Worm (Caenorhabditis elegans) whole organism, L4 larva: ENCODE data around the gene gtap-2.
A peak's percentile ranks its signal among the peaks of the same experiment; 100 is the strongest.

ENCODE experiments used
- D1046.2 ChIP-seq: fragments of 200-800 bp; sonication (Bioruptor generic); IDR thresholded peaks from 2 replicates; pipeline ENCODE4 v1.3.6; 2022; ENCODE audit warnings: missing genetic modification characterization, missing compliant biosample characterization
- F37D6.2 ChIP-seq: sonication (generic microtip); optimal IDR thresholded peaks from 2 replicates; lab custom pipeline; 2016; ENCODE audit warnings: mild to moderate bottlenecking, missing genetic modification characterization, missing compliant biosample characterization
- T20F7.1 ChIP-seq: fragments of 200-800 bp; sonication (Bioruptor generic); optimal IDR thresholded peaks from 2 replicates; lab custom pipeline; 2018; ENCODE audit warnings: mild to moderate bottlenecking, missing genetic modification characterization, missing compliant biosample characterization
- Y105C5A.15 ChIP-seq: fragments of 200-800 bp; sonication (Bioruptor generic); IDR thresholded peaks from 2 replicates; pipeline ENCODE4 v1.3.6; 2022; ENCODE audit warnings: missing genetic modification characterization, missing compliant biosample characterization
- Y48G9A.11 ChIP-seq: fragments of 200-800 bp; sonication (Bioruptor generic); IDR thresholded peaks from 2 replicates; pipeline ENCODE4 v1.3.6; 2022; ENCODE audit warnings: missing genetic modification reagents, missing genetic modification characterization, missing compliant biosample characterization
- Y75B8A.6 ChIP-seq: fragments of 200-800 bp; sonication (Bioruptor generic); IDR thresholded peaks from 2 replicates; pipeline ENCODE4 v1.3.6; 2022; ENCODE audit warnings: missing genetic modification reagents, missing genetic modification characterization, missing compliant biosample characterization
- ZK337.2 ChIP-seq: fragments of 200-800 bp; sonication (Bioruptor generic); IDR thresholded peaks from 2 replicates; pipeline ENCODE4 v1.3.6; 2022; ENCODE audit warnings: missing genetic modification reagents, missing genetic modification characterization, missing compliant biosample characterization
- aha-1 ChIP-seq: fragments of 150-350 bp; peaks from one replicate; lab custom pipeline; 2014; ENCODE audit warnings: missing biosample characterization, missing genetic modification characterization
- ama-1 ChIP-seq: fragments of 150-350 bp; optimal IDR thresholded peaks from 2 replicates; lab custom pipeline; 2014; ENCODE audit warnings: inconsistent platforms, mixed read lengths
- arid-1 ChIP-seq: fragments of 200-800 bp; sonication (Bioruptor generic); conservative IDR thresholded peaks from 2 replicates; pipeline ENCODE4 v1.3.6; 2022; ENCODE audit warnings: missing genetic modification reagents, missing genetic modification characterization, missing compliant biosample characterization
- ceh-28 ChIP-seq: fragments of 150-350 bp; optimal IDR thresholded peaks from 2 replicates; lab custom pipeline; 2014; ENCODE audit warnings: missing biosample characterization, missing genetic modification reagents, missing genetic modification characterization
- ces-1 ChIP-seq: fragments of 150-350 bp; sonication (generic microtip); optimal IDR thresholded peaks from 4 replicates; lab custom pipeline; 2014; ENCODE audit warnings: missing biosample characterization, missing genetic modification reagents, missing genetic modification characterization
- daf-12 ChIP-seq: fragments of 150-350 bp; optimal IDR thresholded peaks from 2 replicates; lab custom pipeline; 2014; ENCODE audit warnings: missing biosample characterization, missing genetic modification reagents, missing genetic modification characterization
- daf-16 ChIP-seq, 3 experiments: sonication (generic microtip); optimal IDR thresholded peaks; 2 replicates each; lab custom pipeline; 2016 to 2017; ENCODE audit warnings: missing genetic modification characterization in 3 of 3, missing genetic modification reagents in 3 of 3, mild to moderate bottlenecking in 2 of 3, missing compliant biosample characterization in 2 of 3, missing biosample characterization in 1 of 3, moderate library complexity in 1 of 3
- daf-19 ChIP-seq: fragments of 200-800 bp; sonication (Bioruptor generic); conservative IDR thresholded peaks from 2 replicates; pipeline ENCODE4 v1.3.6; 2022; ENCODE audit warnings: missing genetic modification characterization, missing compliant biosample characterization
- dmd-6 ChIP-seq: fragments of 200-800 bp; sonication (Bioruptor generic); IDR thresholded peaks from 2 replicates; pipeline ENCODE4 v1.3.6; 2022; ENCODE audit warnings: missing genetic modification reagents, missing genetic modification characterization, missing compliant biosample characterization
- duxl-1 ChIP-seq: sonication (generic microtip); optimal IDR thresholded peaks from 2 replicates; lab custom pipeline; 2016; ENCODE audit warnings: mild to moderate bottlenecking, missing genetic modification characterization, moderate library complexity, missing compliant biosample characterization; ENCODE audit not compliant: poor library complexity
- dve-1 ChIP-seq: sonication (generic microtip); optimal IDR thresholded peaks from 2 replicates; lab custom pipeline; 2017; ENCODE audit warnings: antibody characterized with exemption, mild to moderate bottlenecking, missing genetic modification characterization, missing compliant biosample characterization; ENCODE audit not compliant: insufficient read depth
- fos-1 ChIP-seq: fragments of 150-350 bp; optimal IDR thresholded peaks from 2 replicates; lab custom pipeline; 2014; ENCODE audit warnings: missing biosample characterization, missing genetic modification characterization
- hif-1 ChIP-seq, 2 experiments: sonication (generic microtip); optimal IDR thresholded peaks; 2 replicates each; lab custom pipeline; 2016 to 2017; ENCODE audit warnings: missing compliant biosample characterization in 2 of 2, missing genetic modification characterization in 2 of 2, missing genetic modification reagents in 2 of 2, missing genotype in 2 of 2, mild to moderate bottlenecking in 1 of 2
- hlh-11 ChIP-seq: fragments of 200-800 bp; sonication (Bioruptor generic); optimal IDR thresholded peaks from 2 replicates; lab custom pipeline; 2018; ENCODE audit warnings: mild to moderate bottlenecking, missing genetic modification characterization, missing compliant biosample characterization
- jun-1 ChIP-seq: fragments of 150-350 bp; optimal IDR thresholded peaks from 2 replicates; lab custom pipeline; 2014; ENCODE audit warnings: missing biosample characterization, missing genetic modification reagents, missing genetic modification characterization
- lim-7 ChIP-seq: fragments of 200-800 bp; sonication (Bioruptor generic); IDR thresholded peaks from 2 replicates; pipeline ENCODE4 v1.3.6; 2022; ENCODE audit warnings: missing genetic modification characterization, missing compliant biosample characterization
- lin-1 ChIP-seq: fragments of 200-800 bp; sonication (Bioruptor generic); IDR thresholded peaks from 2 replicates; pipeline ENCODE4 v1.3.6; 2022; ENCODE audit warnings: missing genetic modification reagents, missing genetic modification characterization, missing compliant biosample characterization
- lin-13 ChIP-seq: fragments of 150-350 bp; optimal IDR thresholded peaks from 2 replicates; lab custom pipeline; 2014; ENCODE audit warnings: missing biosample characterization, missing genetic modification reagents, missing genetic modification characterization
- lin-39 ChIP-seq: fragments of 150-350 bp; optimal IDR thresholded peaks from 2 replicates; lab custom pipeline; 2014; ENCODE audit warnings: missing biosample characterization, missing genetic modification reagents, missing genetic modification characterization
- lir-3 ChIP-seq: sonication (generic microtip); optimal IDR thresholded peaks from 2 replicates; lab custom pipeline; 2016; ENCODE audit warnings: mild to moderate bottlenecking, missing genetic modification characterization, missing compliant biosample characterization
- lsy-2 ChIP-seq, 2 experiments: fragments of 150-350 bp in 1 of 2; sonication (generic microtip) in 1 of 2; optimal IDR thresholded peaks; 2 replicates each; lab custom pipeline; 2014 to 2017; ENCODE audit warnings: missing biosample characterization in 2 of 2, missing genetic modification characterization in 2 of 2
- madf-9 ChIP-seq: fragments of 200-800 bp; sonication (Bioruptor generic); conservative IDR thresholded peaks from 2 replicates; pipeline ENCODE4 v1.3.6; 2022; ENCODE audit warnings: missing genetic modification reagents, missing genetic modification characterization, missing compliant biosample characterization
- mdt-29 ChIP-seq: fragments of 200-800 bp; sonication (Bioruptor generic); IDR thresholded peaks from 2 replicates; pipeline ENCODE4 v1.3.6; 2022; ENCODE audit warnings: missing genetic modification reagents, missing genetic modification characterization, missing compliant biosample characterization
- mep-1 ChIP-seq: fragments of 150-350 bp; sonication (generic microtip); optimal IDR thresholded peaks from 3 replicates; lab custom pipeline; 2014; ENCODE audit warnings: missing biosample characterization, missing genetic modification characterization
- mes-2 ChIP-seq: sonication (generic microtip); optimal IDR thresholded peaks from 2 replicates; lab custom pipeline; 2016; ENCODE audit warnings: missing genotype, mild to moderate bottlenecking, missing genetic modification characterization, missing compliant biosample characterization; ENCODE audit not compliant: poor library complexity, severe bottlenecking
- mxl-2 ChIP-seq: fragments of 200-800 bp; sonication (Bioruptor generic); conservative IDR thresholded peaks from 2 replicates; pipeline ENCODE4 v1.3.6; 2022; ENCODE audit warnings: missing genetic modification reagents, missing genetic modification characterization, missing compliant biosample characterization
- nhr-10 ChIP-seq: fragments of 150-350 bp; optimal IDR thresholded peaks from 2 replicates; lab custom pipeline; 2014; ENCODE audit warnings: missing biosample characterization, missing genetic modification characterization
- nhr-237 ChIP-seq: sonication (generic microtip); optimal IDR thresholded peaks from 2 replicates; lab custom pipeline; 2017; ENCODE audit warnings: missing biosample characterization, missing genetic modification characterization
- nhr-76 ChIP-seq: fragments of 150-350 bp; optimal IDR thresholded peaks from 2 replicates; lab custom pipeline; 2014; ENCODE audit warnings: missing biosample characterization, missing genetic modification characterization
- nhr-77 ChIP-seq: fragments of 150-350 bp; optimal IDR thresholded peaks from 2 replicates; lab custom pipeline; 2014; ENCODE audit warnings: missing biosample characterization, missing genetic modification characterization
- pha-4 ChIP-seq, 2 experiments: fragments of 150-350 bp in 1 of 2; fragments of 200-800 bp in 1 of 2; sonication (Bioruptor generic) in 1 of 2; IDR thresholded peaks in 1 of 2; optimal IDR thresholded peaks in 1 of 2; 2 replicates each; pipeline versions ENCODE4 v1.3.6 to Lab custom; 2014 to 2022; ENCODE audit warnings: missing genetic modification characterization in 2 of 2, missing genetic modification reagents in 2 of 2, missing biosample characterization in 1 of 2, missing compliant biosample characterization in 1 of 2
- php-3 ChIP-seq: fragments of 200-800 bp; sonication (Bioruptor generic); IDR thresholded peaks from 2 replicates; pipeline ENCODE4 v1.3.6; 2022; ENCODE audit warnings: missing genetic modification reagents, missing genetic modification characterization, missing compliant biosample characterization
- rbr-2 ChIP-seq: sonication (generic microtip); optimal IDR thresholded peaks from 2 replicates; lab custom pipeline; 2016; ENCODE audit warnings: missing genotype, missing genetic modification characterization, missing compliant biosample characterization
- sdz-12 ChIP-seq: fragments of 200-800 bp; sonication (Bioruptor generic); optimal IDR thresholded peaks from 2 replicates; lab custom pipeline; 2018; ENCODE audit warnings: mild to moderate bottlenecking, missing genetic modification characterization, missing compliant biosample characterization
- spr-1 ChIP-seq: sonication (generic microtip); optimal IDR thresholded peaks from 2 replicates; lab custom pipeline; 2016; ENCODE audit warnings: mild to moderate bottlenecking, missing genetic modification characterization, missing compliant biosample characterization
- unc-130 ChIP-seq: sonication (generic microtip); optimal IDR thresholded peaks from 2 replicates; lab custom pipeline; 2016; ENCODE audit warnings: missing genetic modification reagents, missing genetic modification characterization, missing compliant biosample characterization
- unc-62 ChIP-seq, 3 experiments: fragments of 150-350 bp in 1 of 3; sonication (generic microtip); optimal IDR thresholded peaks in 2 of 3; peaks in 1 of 3; 1 replicate in 1 of 3; 2 replicates in 2 of 3; lab custom pipeline; 2014 to 2017; ENCODE audit warnings: missing biosample characterization in 3 of 3, missing genetic modification characterization in 3 of 3, missing genetic modification reagents in 3 of 3, missing genotype in 1 of 3
- zag-1 ChIP-seq: fragments of 150-350 bp; optimal IDR thresholded peaks from 2 replicates; lab custom pipeline; 2014; ENCODE audit warnings: missing biosample characterization, missing genetic modification characterization
- zfp-3 ChIP-seq: fragments of 200-800 bp; sonication (Bioruptor generic); conservative IDR thresholded peaks from 2 replicates; pipeline ENCODE4 v1.3.6; 2022; ENCODE audit warnings: missing genetic modification reagents, missing genetic modification characterization, missing compliant biosample characterization
- zip-11 ChIP-seq: fragments of 200-800 bp; sonication (Bioruptor generic); IDR thresholded peaks from 2 replicates; pipeline ENCODE4 v1.3.6; 2022; ENCODE audit warnings: missing genetic modification characterization, missing compliant biosample characterization
- ztf-11 ChIP-seq: fragments of 150-350 bp; optimal IDR thresholded peaks from 2 replicates; lab custom pipeline; 2014; ENCODE audit warnings: missing biosample characterization, missing genetic modification characterization

The gtap-2 gene

DNA sequence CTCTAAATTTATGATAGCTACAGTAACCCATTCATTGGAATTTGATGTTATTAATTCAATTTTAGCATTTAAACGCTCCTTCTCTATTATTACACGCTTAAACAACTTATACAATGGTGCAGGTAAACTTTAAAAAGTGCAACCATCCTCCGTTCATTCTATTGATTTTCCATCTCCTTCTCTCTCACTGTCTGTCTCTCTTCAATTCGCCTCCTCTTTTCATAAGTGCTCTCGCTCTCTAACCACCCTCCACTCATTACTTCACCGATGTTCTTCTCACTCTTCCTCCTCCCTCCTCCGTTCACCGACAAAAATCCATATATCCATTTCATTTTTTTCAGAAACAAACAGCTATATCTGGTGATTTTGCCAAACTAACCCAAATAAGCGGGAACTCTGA, 42.2 kb upstream of the gtap-2 start, which contains the start of gene cbp-1 (continued):
- no peak for TF ChIP-seq nhr-10 (tag; lab: Kevin White, UChicago)
- TF ChIP-seq sdz-12 (GFP tag; lab: Kevin White, UChicago), result no peak
- TF ChIP-seq D1046.2 (GFP tag; lab: Robert Waterston, UW), result no peak
- TF ChIP-seq daf-12 (tag; lab: Kevin White, UChicago), result no peak
- TF ChIP-seq madf-9 (GFP tag; lab: Robert Waterston, UW), result no peak
- TF ChIP-seq pha-4 (GFP tag; IDR thresholded peaks at IDR 0.05; lab: Robert Waterston, UW), result no peak
- no peak for TF ChIP-seq pha-4 (tag; optimal IDR thresholded peaks at IDR 0.05; lab: Kevin White, UChicago)
- TF ChIP-seq ztf-11 (tag; lab: Kevin White, UChicago), result no peak
- no peak for TF ChIP-seq daf-16 (GFP tag; optimal IDR thresholded peaks at IDR 0.05; lab: Kevin White, UChicago)
- no peak for TF ChIP-seq daf-16 (tag; optimal IDR thresholded peaks at IDR 0.05; lab: Kevin White, UChicago)
- no peak for TF ChIP-seq mdt-29 (GFP tag; lab: Robert Waterston, UW)
- no peak for TF ChIP-seq spr-1 (tag; lab: Kevin White, UChicago)
- TF ChIP-seq hlh-11 (tag; lab: Kevin White, UChicago), result peak; percentile 1
- no peak for TF ChIP-seq zag-1 (tag; lab: Kevin White, UChicago)
- TF ChIP-seq mep-1 (tag; lab: Kevin White, UChicago), result peak; percentile 20
- TF ChIP-seq Y105C5A.15, result no peak
- TF ChIP-seq Y48G9A.11, result no peak
- no peak for TF ChIP-seq nhr-237 (tag; lab: Kevin White, UChicago)
- no peak for TF ChIP-seq nhr-77
- TF ChIP-seq duxl-1 (tag; lab: Kevin White, UChicago), result peak; percentile 11
- no peak for TF ChIP-seq lin-39
- TF ChIP-seq ceh-28 (tag; lab: Kevin White, UChicago), result peak; percentile 11
- no peak for TF ChIP-seq ZK337.2
- TF ChIP-seq zfp-3 (GFP tag; lab: Robert Waterston, UW), result no peak
- no peak for TF ChIP-seq rbr-2 (tag; lab: Kevin White, UChicago)
- no peak for TF ChIP-seq daf-19 (GFP tag; lab: Robert Waterston, UW)
- TF ChIP-seq mes-2 (tag; lab: Kevin White, UChicago), result peak; percentile 63
- no peak for TF ChIP-seq lin-13 (GFP tag; lab: Kevin White, UChicago)
- TF ChIP-seq zip-11, result no peak
- no peak for TF ChIP-seq fos-1 (tag; lab: Kevin White, UChicago)
- no peak for TF ChIP-seq arid-1 (GFP tag; lab: Robert Waterston, UW)
- no peak for TF ChIP-seq unc-130
- no peak for TF ChIP-seq lir-3 (tag; lab: Kevin White, UChicago)
- TF ChIP-seq jun-1 (tag; lab: Kevin White, UChicago), result no peak
- no peak for TF ChIP-seq T20F7.1
- TF ChIP-seq dmd-6 (GFP tag; lab: Robert Waterston, UW), result 0 out of 2 replicates have a peak, but pooled peaks have one; percentile 11
- TF ChIP-seq lsy-2 (tag; optimal IDR thresholded peaks at IDR 0.05; lab: Kevin White, UChicago), result peak; percentile 4 to 70
- no peak for TF ChIP-seq mxl-2 (GFP tag; lab: Robert Waterston, UW)
- peak; percentile 33 for TF ChIP-seq dve-1 (tag; lab: Kevin White, UChicago)
- no peak for TF ChIP-seq Y75B8A.6
- TF ChIP-seq nhr-76 (tag; lab: Kevin White, UChicago), result no peak

DNA sequence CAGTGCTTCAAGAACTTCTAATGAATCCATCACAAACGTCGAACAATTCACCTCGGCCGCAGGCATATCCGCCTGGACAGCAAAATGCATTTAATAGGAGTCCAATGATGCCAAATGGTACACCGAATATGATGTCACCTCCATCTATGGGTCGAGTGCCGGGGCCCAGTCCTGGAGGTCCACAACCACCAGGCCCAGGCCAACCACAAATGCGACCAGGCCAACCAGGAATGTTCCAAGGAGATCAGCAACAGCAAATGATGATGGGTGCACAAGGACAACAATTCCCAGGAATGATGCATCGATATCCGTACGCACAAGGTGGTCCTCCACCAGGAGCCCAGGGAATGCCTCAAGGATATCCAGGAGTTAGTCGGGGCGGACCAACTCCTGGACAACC, 41.2 kb upstream of the gtap-2 start:
- TF ChIP-seq ama-1 (lab: Kevin White, UChicago) (no peak), lir-3 (tag; lab: Kevin White, UChicago) (no peak), php-3 (no peak), ces-1 (GFP tag; lab: Kevin White, UChicago) (no peak), unc-62 (GFP tag; optimal IDR thresholded peaks at IDR 0.05 in 1 of 2; lab: Kevin White, UChicago) (peak in 1 of 2 experiments; percentile 57), unc-62 (tag; optimal IDR thresholded peaks at IDR 0.05; lab: Kevin White, UChicago) (no peak), daf-16 (GFP tag; optimal IDR thresholded peaks at IDR 0.05; lab: Kevin White, UChicago) (no peak), daf-16 (tag; optimal IDR thresholded peaks at IDR 0.05; lab: Kevin White, UChicago) (no peak), aha-1 (tag; lab: Kevin White, UChicago) (peak; percentile 50), hif-1 (tag; optimal IDR thresholded peaks at IDR 0.05; lab: Kevin White, UChicago) (no peak), zip-11 (no peak), unc-130 (no peak), F37D6.2 (tag; lab: Kevin White, UChicago) (no peak), lin-1 (GFP tag; lab: Robert Waterston, UW) (no peak), lim-7 (GFP tag; lab: Robert Waterston, UW) (no peak)
